Worm (Caenorhabditis elegans): ENCODE data around the gene C29F9.2.

Gene C29F9.2

DNA sequence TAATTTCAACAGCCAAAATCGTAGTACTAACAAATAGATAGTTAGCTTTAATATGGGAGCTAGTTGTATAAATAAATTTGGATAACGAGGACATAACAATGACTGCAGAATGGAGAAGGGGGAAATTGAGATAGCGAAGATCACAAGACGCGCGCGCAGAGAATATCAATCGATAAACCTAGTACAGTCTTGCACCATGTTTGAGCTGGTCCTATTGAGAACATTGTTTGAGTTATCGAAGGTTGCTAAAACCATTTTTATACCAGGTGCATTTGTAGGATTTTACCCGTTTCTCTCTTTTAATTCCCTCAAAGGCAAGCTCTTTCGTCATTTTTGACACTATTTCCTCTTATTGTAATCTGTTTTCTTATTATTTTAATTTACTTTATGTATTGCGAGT lies 40.9 kb downstream of the C29F9.2 start, which contains the start of the genes F40G9.9 and F40G9.12:
TSS of gene F40G9.9 (minus strand) at position 101 of the 400 bp plus-strand sequence.
TSS of gene F40G9.12 (plus strand) at position 231 of the 400 bp plus-strand sequence.
- no peak for TF ChIP-seq unc-62 (GFP tag; optimal IDR thresholded peaks at IDR 0.05)

ce11 chrIII:173501-173900 lies 42.8 kb downstream of the C29F9.2 start, which contains the start of gene F40G9.19:
F40G9.19 (plus strand) TSS chrIII:173801.
- no peak for TF ChIP-seq unc-62 (GFP tag; optimal IDR thresholded peaks at IDR 0.05)

DNA sequence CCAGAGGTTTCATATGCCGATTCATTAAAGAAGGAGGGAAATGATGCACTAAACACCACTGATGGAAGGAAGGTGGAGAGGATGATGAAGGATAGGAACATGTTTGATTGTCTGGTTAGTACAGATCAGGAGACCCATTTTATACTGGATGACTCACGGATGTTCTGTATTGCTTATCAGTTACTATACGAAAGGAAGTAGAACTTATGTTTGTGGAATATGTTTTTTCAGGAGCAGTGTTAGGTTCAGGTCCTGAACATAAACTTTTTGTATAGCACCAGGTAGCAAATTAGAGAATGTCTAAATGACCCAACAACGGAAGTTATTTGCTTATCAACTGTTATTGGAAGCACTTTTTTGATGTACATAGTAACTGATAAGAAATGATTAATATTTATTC lies 45.0 kb downstream of the C29F9.2 start, which contains the start of gene clec-148:
TSS of gene clec-148 (minus strand) at position 101 of the 400 bp plus-strand sequence.
- no peak for TF ChIP-seq unc-62 (GFP tag; optimal IDR thresholded peaks at IDR 0.05)

DNA sequence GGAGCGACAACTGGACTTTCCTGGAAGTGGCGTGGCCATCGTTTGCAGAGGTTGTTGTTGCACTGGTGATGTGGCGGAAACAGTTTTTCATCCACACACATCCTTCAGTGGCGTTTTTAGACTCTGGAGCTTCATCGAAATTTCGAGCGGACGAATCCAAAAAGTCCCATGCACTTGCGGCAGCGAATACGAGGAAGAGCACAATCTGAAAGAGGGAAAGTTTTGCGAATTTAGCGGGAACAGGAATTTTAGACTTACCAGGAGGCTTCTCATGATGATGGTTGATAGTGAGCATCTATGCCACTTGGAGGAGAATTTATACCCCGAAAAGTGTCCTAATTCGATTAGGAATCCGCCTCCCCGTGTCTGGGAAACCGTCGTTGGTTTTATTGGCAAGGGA lies 47.0 kb downstream of the C29F9.2 start, which contains the start of gene F40G9.14:
TSS of gene F40G9.14 (minus strand) at position 101 of the 400 bp plus-strand sequence.
- TF ChIP-seq unc-62 (GFP tag; optimal IDR thresholded peaks at IDR 0.05) = no peak

- no peak for TF ChIP-seq unc-62 (GFP tag; optimal IDR thresholded peaks at IDR 0.05)
These were observed 47.4 kb downstream of the C29F9.2 start for ce11 chrIII:178126-178525.

DNA sequence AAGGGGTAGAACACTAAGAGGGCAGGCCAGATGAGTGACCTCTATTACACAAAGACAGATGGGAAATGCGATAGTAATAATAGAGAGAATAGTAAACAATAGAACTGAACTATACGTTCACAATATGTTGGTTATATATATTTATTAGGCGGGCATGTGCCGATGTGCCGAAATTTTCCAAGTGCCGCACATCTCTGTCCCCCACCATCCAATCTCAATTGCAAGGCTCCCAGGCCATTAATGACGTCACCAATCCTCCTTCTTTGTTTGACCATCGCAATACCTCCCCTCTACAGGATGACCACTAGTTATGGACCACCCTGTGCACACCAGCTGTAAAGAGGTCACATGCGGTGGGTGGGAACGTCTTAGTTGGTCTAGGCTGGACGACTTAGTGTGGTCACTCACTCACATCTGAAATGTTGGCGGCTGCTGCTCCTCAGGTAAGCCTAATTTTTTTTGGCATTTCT lies 48.4 kb downstream of the C29F9.2 start, which contains the start of gene F40G9.6:
TSS of gene F40G9.6 (plus strand) at position 420 of the 470 bp plus-strand sequence.
- TF ChIP-seq unc-62 (GFP tag; optimal IDR thresholded peaks at IDR 0.05) = no peak

DNA sequence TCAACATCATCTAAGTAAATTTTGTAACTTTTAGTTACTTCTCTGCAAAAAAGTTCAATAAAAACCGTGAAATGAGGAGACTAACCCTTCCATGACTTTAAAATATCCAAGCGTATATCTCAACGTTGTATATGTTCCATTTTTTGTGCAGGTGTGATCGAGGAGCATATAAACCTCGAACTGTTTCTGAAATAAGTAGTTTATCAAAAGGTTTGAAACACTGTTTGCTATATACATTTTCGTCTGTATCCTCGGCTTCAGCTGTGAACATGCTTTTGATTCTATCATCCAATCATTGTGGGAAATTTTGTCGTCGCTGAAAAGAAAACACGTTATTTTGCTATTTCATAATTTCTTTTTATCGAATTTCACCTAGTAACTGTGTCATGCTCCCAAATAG lies 50.2 kb downstream of the C29F9.2 start, which contains the start of gene F40G9.5:
TSS of gene F40G9.5 (plus strand) at position 301 of the 400 bp plus-strand sequence.
- no peak for TF ChIP-seq unc-62 (GFP tag; optimal IDR thresholded peaks at IDR 0.05)

Data from whole organism, dauer.